Worm (Caenorhabditis elegans) whole organism, young adult: Measurements from ENCODE around the gene K07E12.2.
A peak's percentile ranks its signal among the peaks of the same experiment; 100 is the strongest.

ENCODE experiments used
- B0019.2 ChIP-seq: fragments of 200-800 bp; sonication (Bioruptor generic); conservative IDR thresholded peaks from 2 replicates; pipeline ENCODE4 v1.3.6; 2022; ENCODE audit warnings: missing genetic modification reagents, missing genetic modification characterization, missing compliant biosample characterization
- B0336.3 ChIP-seq: fragments of 200-800 bp; sonication (Bioruptor generic); IDR thresholded peaks from 2 replicates; pipeline ENCODE4 v1.3.6; 2022; ENCODE audit warnings: missing genetic modification characterization, missing compliant biosample characterization
- C06A6.2 ChIP-seq: fragments of 200-800 bp; sonication (Bioruptor generic); conservative IDR thresholded peaks from 2 replicates; pipeline ENCODE4 v1.3.6; 2022; ENCODE audit warnings: missing genetic modification characterization, missing compliant biosample characterization
- C17E4.6 ChIP-seq: fragments of 200-800 bp; sonication (Bioruptor generic); IDR thresholded peaks from 2 replicates; pipeline ENCODE4 v1.3.6; 2022; ENCODE audit warnings: missing genetic modification reagents, missing genetic modification characterization, missing compliant biosample characterization
- D2030.7 ChIP-seq: fragments of 200-800 bp; sonication (Bioruptor generic); IDR thresholded peaks from 2 replicates; pipeline ENCODE4 v1.3.6; 2022; ENCODE audit warnings: missing genetic modification reagents, missing genetic modification characterization, missing compliant biosample characterization
- F37B4.10 ChIP-seq: fragments of 200-800 bp; sonication (Bioruptor generic); IDR thresholded peaks from 2 replicates; pipeline ENCODE4 v1.3.6; 2022; ENCODE audit warnings: missing genetic modification characterization, missing compliant biosample characterization
- F39B2.1 ChIP-seq: fragments of 200-800 bp; sonication (Bioruptor generic); IDR thresholded peaks from 2 replicates; pipeline ENCODE4 v1.3.6; 2022; ENCODE audit warnings: missing genetic modification reagents, missing genetic modification characterization, missing compliant biosample characterization
- F52B5.7 ChIP-seq: sonication (generic microtip); optimal IDR thresholded peaks from 2 replicates; lab custom pipeline; 2016; ENCODE audit warnings: mild to moderate bottlenecking, missing genetic modification characterization, missing compliant biosample characterization
- F55B11.4 ChIP-seq: sonication (generic microtip); optimal IDR thresholded peaks from 2 replicates; lab custom pipeline; 2016; ENCODE audit warnings: missing compliant biosample characterization, missing genetic modification characterization, borderline replicate concordance; ENCODE audit not compliant: insufficient read depth
- F57A8.1 ChIP-seq: fragments of 200-800 bp; sonication (Bioruptor generic); optimal IDR thresholded peaks from 2 replicates; lab custom pipeline; 2018; ENCODE audit warnings: mild to moderate bottlenecking, missing genetic modification characterization, moderate library complexity, missing compliant biosample characterization
- F57C9.4 ChIP-seq: sonication (generic microtip); optimal IDR thresholded peaks from 2 replicates; lab custom pipeline; 2017; ENCODE audit warnings: mild to moderate bottlenecking, missing genetic modification characterization, missing compliant biosample characterization
- Y53F4B.3 ChIP-seq: fragments of 200-800 bp; sonication (Bioruptor generic); IDR thresholded peaks from 2 replicates; pipeline ENCODE4 v1.3.6; 2022; ENCODE audit warnings: missing genetic modification reagents, missing genetic modification characterization, missing compliant biosample characterization
- atf-7 ChIP-seq: sonication (generic microtip); optimal IDR thresholded peaks from 2 replicates; lab custom pipeline; 2017; ENCODE audit warnings: mild to moderate bottlenecking, missing genetic modification characterization, missing compliant biosample characterization
- athp-1 ChIP-seq: sonication (generic microtip); optimal IDR thresholded peaks from 2 replicates; lab custom pipeline; 2017; ENCODE audit warnings: mild to moderate bottlenecking, missing genetic modification characterization, missing compliant biosample characterization
- bed-2 ChIP-seq: fragments of 200-800 bp; sonication (Bioruptor generic); IDR thresholded peaks from 2 replicates; pipeline ENCODE4 v1.3.6; 2022; ENCODE audit warnings: missing genetic modification reagents, missing genetic modification characterization, missing compliant biosample characterization
- cebp-1 ChIP-seq, 2 experiments: fragments of 200-800 bp in 1 of 2; sonication (Bioruptor generic) in 1 of 2; sonication (generic microtip) in 1 of 2; IDR thresholded peaks in 1 of 2; optimal IDR thresholded peaks in 1 of 2; 2 replicates each; pipeline versions ENCODE4 v1.3.6 to Lab custom; 2017 to 2022; ENCODE audit warnings: missing compliant biosample characterization in 2 of 2, missing genetic modification characterization in 2 of 2, mild to moderate bottlenecking in 1 of 2, missing genetic modification reagents in 1 of 2, moderate library complexity in 1 of 2
- ceh-79 ChIP-seq: sonication (generic microtip); optimal IDR thresholded peaks from 2 replicates; lab custom pipeline; 2017; ENCODE audit warnings: mild to moderate bottlenecking, missing genetic modification characterization, missing compliant biosample characterization
- ceh-91 ChIP-seq: fragments of 200-800 bp; sonication (Bioruptor generic); IDR thresholded peaks from 2 replicates; pipeline ENCODE4 v1.3.6; 2022; ENCODE audit warnings: missing genetic modification reagents, missing genetic modification characterization, missing compliant biosample characterization
- chd-7 ChIP-seq: sonication (generic microtip); optimal IDR thresholded peaks from 2 replicates; lab custom pipeline; 2016; ENCODE audit warnings: mild to moderate bottlenecking, missing genetic modification characterization, moderate library complexity, missing compliant biosample characterization
- die-1 ChIP-seq: sonication (generic microtip); optimal IDR thresholded peaks from 2 replicates; lab custom pipeline; 2016; ENCODE audit warnings: missing genotype, mild to moderate bottlenecking, missing genetic modification characterization, missing compliant biosample characterization
- dox-1 ChIP-seq: fragments of 200-800 bp; sonication (Bioruptor generic); IDR thresholded peaks from 2 replicates; pipeline ENCODE4 v1.3.6; 2022; ENCODE audit warnings: missing genetic modification reagents, missing genetic modification characterization, missing compliant biosample characterization
- ets-4 ChIP-seq: fragments of 200-800 bp; sonication (Bioruptor generic); optimal IDR thresholded peaks from 2 replicates; lab custom pipeline; 2018; ENCODE audit warnings: mild to moderate bottlenecking, missing genetic modification characterization, missing compliant biosample characterization
- hlh-12 ChIP-seq: sonication (generic microtip); optimal IDR thresholded peaks from 2 replicates; lab custom pipeline; 2016; ENCODE audit warnings: missing genetic modification characterization, missing compliant biosample characterization
- hrde-1 ChIP-seq: sonication (generic microtip); optimal IDR thresholded peaks from 2 replicates; lab custom pipeline; 2016; ENCODE audit warnings: missing genetic modification characterization, mild to moderate bottlenecking, missing compliant biosample characterization, moderate library complexity, missing genotype, missing genetic modification reagents, borderline replicate concordance
- lin-26 ChIP-seq: fragments of 200-800 bp; sonication (Bioruptor generic); IDR thresholded peaks from 2 replicates; pipeline ENCODE4 v1.3.6; 2022; ENCODE audit warnings: missing genetic modification reagents, missing genetic modification characterization, missing compliant biosample characterization
- lin-35 ChIP-seq, 3 experiments: fragments of 150-350 bp in 2 of 3; sonication (generic microtip) in 1 of 3; optimal IDR thresholded peaks; 2 replicates each; lab custom pipeline; 2014 to 2018; ENCODE audit warnings: missing biosample characterization in 3 of 3, missing genetic modification characterization in 3 of 3, missing genetic modification reagents in 3 of 3
- lin-40 ChIP-seq: sonication (generic microtip); optimal IDR thresholded peaks from 2 replicates; lab custom pipeline; 2016; ENCODE audit warnings: missing genetic modification characterization, mild to moderate bottlenecking, missing compliant biosample characterization, missing genotype, missing genetic modification reagents
- lin-54 ChIP-seq: fragments of 200-800 bp; sonication (Bioruptor generic); optimal IDR thresholded peaks from 2 replicates; lab custom pipeline; 2018; ENCODE audit warnings: mild to moderate bottlenecking, missing genetic modification characterization, missing compliant biosample characterization
- madf-10 ChIP-seq: sonication (generic microtip); optimal IDR thresholded peaks from 2 replicates; lab custom pipeline; 2016; ENCODE audit warnings: mild to moderate bottlenecking, missing genetic modification characterization, missing compliant biosample characterization
- madf-8 ChIP-seq: fragments of 200-800 bp; sonication (Bioruptor generic); conservative IDR thresholded peaks from 2 replicates; pipeline ENCODE4 v1.3.6; 2022; ENCODE audit warnings: missing genetic modification reagents, missing genetic modification characterization, missing compliant biosample characterization
- mel-28 ChIP-seq: sonication (generic microtip); optimal IDR thresholded peaks from 2 replicates; lab custom pipeline; 2016; ENCODE audit warnings: borderline replicate concordance, mild to moderate bottlenecking, missing genetic modification characterization, missing compliant biosample characterization
- nfya-1 ChIP-seq: sonication (generic microtip); optimal IDR thresholded peaks from 2 replicates; lab custom pipeline; 2017; ENCODE audit warnings: antibody characterized with exemption, missing compliant biosample characterization, missing genetic modification characterization, borderline replicate concordance; ENCODE audit not compliant: insufficient read depth
- nhr-179 ChIP-seq: sonication (generic microtip); optimal IDR thresholded peaks from 2 replicates; lab custom pipeline; 2016; ENCODE audit warnings: mild to moderate bottlenecking, missing genetic modification characterization, missing compliant biosample characterization
- nhr-27 ChIP-seq: fragments of 200-800 bp; sonication (Bioruptor generic); optimal IDR thresholded peaks from 2 replicates; lab custom pipeline; 2018; ENCODE audit warnings: mild to moderate bottlenecking, missing genetic modification characterization, moderate library complexity, missing compliant biosample characterization
- rcor-1 ChIP-seq: fragments of 200-800 bp; sonication (Bioruptor generic); IDR thresholded peaks from 2 replicates; pipeline ENCODE4 v1.3.6; 2022; ENCODE audit warnings: missing genetic modification reagents, missing genetic modification characterization, missing compliant biosample characterization
- rec-8 ChIP-seq, 2 experiments: sonication (generic microtip); optimal IDR thresholded peaks; 2 replicates each; lab custom pipeline; 2016; ENCODE audit warnings: mild to moderate bottlenecking in 2 of 2, missing genetic modification characterization in 2 of 2, missing genetic modification reagents in 2 of 2, missing genotype in 2 of 2, missing biosample characterization in 1 of 2, missing compliant biosample characterization in 1 of 2, moderate library complexity in 1 of 2
- repo-1 ChIP-seq: sonication (generic microtip); optimal IDR thresholded peaks from 2 replicates; lab custom pipeline; 2017; ENCODE audit warnings: mild to moderate bottlenecking, missing genetic modification characterization, missing compliant biosample characterization
- rpc-1 ChIP-seq, 2 experiments: fragments of 150-350 bp in 1 of 2; sonication (generic microtip) in 1 of 2; optimal IDR thresholded peaks; 2 replicates each; lab custom pipeline; 2014 to 2018; ENCODE audit warnings: missing biosample characterization in 1 of 2, missing genetic modification characterization in 1 of 2, missing genetic modification reagents in 1 of 2, missing genotype in 1 of 2
- snpc-4 ChIP-seq, 5 experiments: fragments of 150-350 bp in 1 of 5; sonication (generic microtip) in 4 of 5; optimal IDR thresholded peaks; 2 replicates each; lab custom pipeline; 2014 to 2018; ENCODE audit warnings: missing genetic modification characterization in 5 of 5, missing biosample characterization in 3 of 5, antibody characterized with exemption in 2 of 5, mild to moderate bottlenecking in 2 of 5, missing compliant biosample characterization in 2 of 5, missing genotype in 2 of 5, moderate library complexity in 2 of 5, missing genetic modification reagents in 1 of 5
- sptf-2 ChIP-seq: fragments of 200-800 bp; sonication (Bioruptor generic); optimal IDR thresholded peaks from 2 replicates; lab custom pipeline; 2018; ENCODE audit warnings: mild to moderate bottlenecking, missing genetic modification characterization, missing compliant biosample characterization
- tbp1 ChIP-seq: fragments of 200-800 bp; sonication (Bioruptor generic); optimal IDR thresholded peaks from 2 replicates; lab custom pipeline; 2018; ENCODE audit warnings: mild to moderate bottlenecking, missing genetic modification characterization, missing compliant biosample characterization
- unc-62 ChIP-seq: fragments of 150-350 bp; optimal IDR thresholded peaks from 2 replicates; lab custom pipeline; 2014; ENCODE audit warnings: missing biosample characterization, missing genetic modification reagents, missing genetic modification characterization
- xnd-1 ChIP-seq: sonication (generic microtip); optimal IDR thresholded peaks from 2 replicates; lab custom pipeline; 2016; ENCODE audit warnings: missing genotype, missing genetic modification reagents, missing genetic modification characterization, missing compliant biosample characterization
- zfh-2 ChIP-seq: fragments of 200-800 bp; sonication (Bioruptor generic); conservative IDR thresholded peaks from 2 replicates; pipeline ENCODE4 v1.3.6; 2022; ENCODE audit warnings: missing genetic modification reagents, missing genetic modification characterization, missing compliant biosample characterization
- ztf-18 ChIP-seq: sonication (generic microtip); optimal IDR thresholded peaks from 2 replicates; lab custom pipeline; 2016; ENCODE audit warnings: missing genotype, mild to moderate bottlenecking, missing genetic modification characterization, missing compliant biosample characterization

Gene K07E12.2

DNA sequence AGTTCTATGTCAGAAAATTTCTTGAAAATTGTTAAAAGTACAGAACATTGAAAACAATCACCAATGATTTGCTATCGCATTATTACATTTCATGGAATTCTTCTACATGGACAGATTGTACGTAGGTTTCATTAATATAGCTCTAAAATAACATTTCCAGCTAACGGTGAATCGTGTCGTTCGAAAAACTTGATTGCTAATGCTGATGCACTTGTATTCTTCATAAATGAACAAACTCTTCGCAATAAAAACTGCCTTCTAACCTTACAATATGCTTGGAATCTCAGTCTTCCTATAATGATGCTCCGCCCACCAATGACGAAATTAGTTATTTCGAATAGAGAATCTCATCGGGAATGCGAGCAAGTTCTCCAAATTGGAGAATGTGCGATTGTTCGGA is 31.6 kb upstream of the K07E12.2 start, which contains the start of gene F37A4.6:
Gene F37A4.6 (plus strand): TSS at position 301 of the 400 bp plus-strand sequence.
- TF ChIP-seq chd-7 (no peak), lin-26 (GFP tag; lab: Robert Waterston, UW) (no peak), zfh-2 (no peak), cebp-1 (GFP tag; IDR thresholded peaks at IDR 0.05; lab: Robert Waterston, UW) (no peak), cebp-1 (tag; optimal IDR thresholded peaks at IDR 0.05; lab: Kevin White, UChicago) (no peak), Y53F4B.3 (GFP tag; lab: Robert Waterston, UW) (no peak), repo-1 (tag; lab: Kevin White, UChicago) (no peak), C17E4.6 (GFP tag; lab: Robert Waterston, UW) (no peak), F57C9.4 (tag; lab: Kevin White, UChicago) (no peak), hrde-1 (tag; lab: Kevin White, UChicago) (no peak), C06A6.2 (GFP tag; lab: Robert Waterston, UW) (no peak), ztf-18 (no peak), rec-8 (tag; optimal IDR thresholded peaks at IDR 0.05; lab: Kevin White, UChicago) (no peak), rpc-1 (optimal IDR thresholded peaks at IDR 0.05; lab: Kevin White, UChicago) (no peak), rpc-1 (tag; optimal IDR thresholded peaks at IDR 0.05; lab: Kevin White, UChicago) (no peak), bed-2 (no peak), ceh-91 (GFP tag; lab: Robert Waterston, UW) (no peak), mel-28 (tag; lab: Kevin White, UChicago) (no peak)

DNA sequence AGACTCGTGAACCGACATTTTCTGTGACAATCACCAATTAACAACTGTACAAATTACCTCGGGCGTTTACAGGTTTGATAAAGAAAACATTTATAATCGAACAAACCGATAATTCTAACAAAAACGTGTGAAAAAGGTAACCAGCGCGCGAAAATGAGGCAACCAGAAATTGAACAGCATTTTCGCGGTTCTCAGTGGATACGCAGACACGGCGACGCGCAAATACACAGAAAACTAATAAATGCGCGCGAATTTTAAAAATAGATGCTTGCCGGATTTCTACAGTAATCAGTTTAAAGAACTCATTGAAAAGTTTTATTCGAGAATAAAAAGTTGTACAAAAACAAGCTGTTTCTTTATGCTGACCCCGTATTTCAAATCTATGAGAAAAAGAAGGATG is 27.1 kb upstream of the K07E12.2 start, which contains the start of gene isw-1:
Gene isw-1 (minus strand): TSS at position 118 of the 400 bp plus-strand sequence.
- TF ChIP-seq ets-4 (GFP tag; lab: Kevin White, UChicago) (no peak), dox-1 (GFP tag; lab: Robert Waterston, UW) (peak; percentile 82), xnd-1 (tag; lab: Kevin White, UChicago) (peak; percentile 85), die-1 (tag; lab: Kevin White, UChicago) (no peak), unc-62 (no peak), zfh-2 (no peak), snpc-4 (GFP tag; optimal IDR thresholded peaks at IDR 0.05; lab: Kevin White, UChicago) (no peak), snpc-4 (tag; optimal IDR thresholded peaks at IDR 0.05; lab: Kevin White, UChicago) (no peak), rcor-1 (GFP tag; lab: Robert Waterston, UW) (peak; percentile 24; the same call in 1 of the 2 replicates), B0019.2 (GFP tag; lab: Robert Waterston, UW) (peak; percentile 90), hlh-12 (tag; lab: Kevin White, UChicago) (no peak), sptf-2 (GFP tag; lab: Kevin White, UChicago) (no peak), nhr-27 (tag; lab: Kevin White, UChicago) (no peak), rpc-1 (optimal IDR thresholded peaks at IDR 0.05; lab: Kevin White, UChicago) (no peak), rpc-1 (tag; optimal IDR thresholded peaks at IDR 0.05; lab: Kevin White, UChicago) (no peak), D2030.7 (GFP tag; lab: Robert Waterston, UW) (peak; percentile 84), lin-35 (GFP tag; optimal IDR thresholded peaks at IDR 0.05; lab: Kevin White, UChicago) (peak in 2 of 3 experiments; percentile 76 to 92), ceh-79 (tag; lab: Kevin White, UChicago) (no peak), bed-2 (no peak), lin-54 (GFP tag; lab: Kevin White, UChicago) (peak; percentile 93), F39B2.1 (GFP tag; lab: Robert Waterston, UW) (no peak), nhr-179 (tag; lab: Kevin White, UChicago) (no peak), rec-8 (tag; optimal IDR thresholded peaks at IDR 0.05; lab: Kevin White, UChicago) (no peak), madf-10 (no peak), lin-40 (tag; lab: Kevin White, UChicago) (no peak), F52B5.7 (tag; lab: Kevin White, UChicago) (no peak), nfya-1 (no peak), F57A8.1 (GFP tag; lab: Kevin White, UChicago) (no peak), athp-1 (tag; lab: Kevin White, UChicago) (no peak), atf-7 (tag; lab: Kevin White, UChicago) (no peak), F55B11.4 (tag; lab: Kevin White, UChicago) (no peak), B0336.3 (GFP tag; lab: Robert Waterston, UW) (no peak), F37B4.10 (GFP tag; lab: Robert Waterston, UW) (no peak), tbp1 (GFP tag; lab: Kevin White, UChicago) (no peak), madf-8 (peak; percentile 91)
